Worm (Caenorhabditis elegans) whole organism, L3 larva: ENCODE results near the gene K03A11.6.

Experiments used
- ama-1 ChIP-seq: fragments of 150-350 bp; optimal IDR thresholded peaks from 2 replicates; lab custom pipeline; 2018
- elt-3 ChIP-seq, 3 experiments: fragments of 150-350 bp in 1 of 3; sonication (generic microtip) in 2 of 3; optimal IDR thresholded peaks; 2 replicates in 2 of 3; 4 replicates in 1 of 3; lab custom pipeline; 2014 to 2017; ENCODE audit warnings: missing biosample characterization in 3 of 3, missing genetic modification characterization in 3 of 3
- fkh-2 ChIP-seq: fragments of 150-350 bp; optimal IDR thresholded peaks from 2 replicates; lab custom pipeline; 2014; ENCODE audit warnings: missing biosample characterization, missing genetic modification reagents, missing genetic modification characterization
- fos-1 ChIP-seq: fragments of 150-350 bp; optimal IDR thresholded peaks from 2 replicates; lab custom pipeline; 2014; ENCODE audit warnings: missing biosample characterization, missing genetic modification characterization
- mdl-1 ChIP-seq: fragments of 150-350 bp; optimal IDR thresholded peaks from 2 replicates; lab custom pipeline; 2014; ENCODE audit warnings: missing biosample characterization, missing genetic modification characterization
- nfya-1 ChIP-seq: sonication (generic microtip); optimal IDR thresholded peaks from 2 replicates; lab custom pipeline; 2017; ENCODE audit warnings: missing genetic modification characterization, mild to moderate bottlenecking, missing compliant biosample characterization, antibody characterized with exemption, moderate library complexity; ENCODE audit not compliant: insufficient read depth
- nhr-11 ChIP-seq: fragments of 150-350 bp; optimal IDR thresholded peaks from 2 replicates; lab custom pipeline; 2014; ENCODE audit warnings: missing biosample characterization, missing genetic modification characterization
- nhr-237 ChIP-seq: fragments of 150-350 bp; optimal IDR thresholded peaks from 2 replicates; lab custom pipeline; 2014; ENCODE audit warnings: missing biosample characterization, missing genetic modification characterization
- nhr-25 ChIP-seq: sonication (generic microtip); optimal IDR thresholded peaks from 2 replicates; lab custom pipeline; 2017; ENCODE audit warnings: missing biosample characterization, missing genetic modification characterization
- nhr-43 ChIP-seq: sonication (generic microtip); optimal IDR thresholded peaks from 2 replicates; lab custom pipeline; 2016; ENCODE audit warnings: mild to moderate bottlenecking, missing genetic modification characterization, missing compliant biosample characterization; ENCODE audit not compliant: poor library complexity, severe bottlenecking
- pha-4 ChIP-seq: fragments of 150-350 bp; optimal IDR thresholded peaks from 2 replicates; lab custom pipeline; 2014; ENCODE audit warnings: missing biosample characterization, missing genetic modification reagents, missing genetic modification characterization
- pqm-1 ChIP-seq: fragments of 150-350 bp; optimal IDR thresholded peaks from 2 replicates; lab custom pipeline; 2017; ENCODE audit warnings: missing biosample characterization, missing genetic modification characterization, inconsistent platforms
- unc-62 ChIP-seq: fragments of 150-350 bp; sonication (generic microtip); optimal IDR thresholded peaks from 4 replicates; lab custom pipeline; 2014; ENCODE audit warnings: missing biosample characterization, missing genetic modification reagents, missing genetic modification characterization
- ztf-11 ChIP-seq: fragments of 150-350 bp; optimal IDR thresholded peaks from 2 replicates; lab custom pipeline; 2014; ENCODE audit warnings: missing biosample characterization, missing genetic modification characterization

- no peak for TF ChIP-seq ztf-11 (tag; lab: Kevin White, UChicago)
- TF ChIP-seq nhr-11 (tag; lab: Kevin White, UChicago), result no peak
- TF ChIP-seq unc-62 (GFP tag; lab: Kevin White, UChicago), result no peak
- TF ChIP-seq mdl-1 (tag; lab: Kevin White, UChicago), result no peak
- TF ChIP-seq pha-4 (tag; lab: Kevin White, UChicago), result no peak
- TF ChIP-seq ama-1 (lab: Kevin White, UChicago), result no peak
- TF ChIP-seq fkh-2, result no peak
- no peak for TF ChIP-seq nhr-237 (tag; lab: Kevin White, UChicago)
- peak; percentile 54 for TF ChIP-seq nhr-25
- TF ChIP-seq elt-3 (tag; optimal IDR thresholded peaks at IDR 0.05; lab: Kevin White, UChicago), result no peak
- TF ChIP-seq nfya-1, result no peak
- TF ChIP-seq fos-1 (tag; lab: Kevin White, UChicago), result no peak
- TF ChIP-seq nhr-43, result no peak
- no peak for TF ChIP-seq pqm-1 (tag; lab: Kevin White, UChicago)
Measured at ce11 chrX:13016290-13016689, 39.4 kb upstream of the K03A11.6 start.
